Worm (Caenorhabditis elegans): Measurements from ENCODE around the gene F56D6.9.

- TF ChIP-seq sem-2 (GFP tag; optimal IDR thresholded peaks at IDR 0.05) (no peak), nhr-76 (tag; optimal IDR thresholded peaks at IDR 0.05) (no peak), unc-62 (GFP tag; optimal IDR thresholded peaks at IDR 0.05) (no peak), pha-4 (tag; optimal IDR thresholded peaks at IDR 0.05) (no peak), unc-39 (tag; optimal IDR thresholded peaks at IDR 0.05) (no peak)
Observed at ce11 chrIV:3867252-3867651, 24.9 kb upstream of the F56D6.9 start, which contains the start of gene F37C4.4.
